Worm (Caenorhabditis elegans) whole organism, L1 larva: ENCODE data around the gene mip-1.

Source experiments
- aha-1 ChIP-seq: fragments of 150-350 bp; optimal IDR thresholded peaks from 2 replicates; lab custom pipeline; 2014; ENCODE audit warnings: missing biosample characterization, missing genetic modification characterization
- alr-1 ChIP-seq: fragments of 200-800 bp; sonication (Bioruptor generic); optimal IDR thresholded peaks from 2 replicates; lab custom pipeline; 2018; ENCODE audit warnings: borderline replicate concordance, mild to moderate bottlenecking, missing genetic modification characterization, missing compliant biosample characterization
- aly-2 ChIP-seq: fragments of 150-350 bp; optimal IDR thresholded peaks from 2 replicates; lab custom pipeline; 2014; ENCODE audit warnings: missing biosample characterization, missing genetic modification characterization
- ceh-90 ChIP-seq: sonication (generic microtip); optimal IDR thresholded peaks from 2 replicates; lab custom pipeline; 2016; ENCODE audit warnings: missing genetic modification characterization, missing compliant biosample characterization
- ces-1 ChIP-seq: fragments of 150-350 bp; optimal IDR thresholded peaks from 2 replicates; lab custom pipeline; 2014; ENCODE audit warnings: missing biosample characterization, missing genetic modification reagents, missing genetic modification characterization
- egl-27 ChIP-seq, 2 experiments: fragments of 150-350 bp in 1 of 2; sonication (generic microtip); optimal IDR thresholded peaks; 3 replicates each; lab custom pipeline; 2017 to 2018; ENCODE audit warnings: missing biosample characterization in 2 of 2, missing genetic modification characterization in 2 of 2, missing genetic modification reagents in 2 of 2
- jun-1 ChIP-seq: fragments of 150-350 bp; optimal IDR thresholded peaks from 2 replicates; lab custom pipeline; 2014; ENCODE audit warnings: missing biosample characterization, missing genetic modification reagents, missing genetic modification characterization
- nhr-237 ChIP-seq: fragments of 150-350 bp; optimal IDR thresholded peaks from 2 replicates; lab custom pipeline; 2014; ENCODE audit warnings: missing biosample characterization, missing genetic modification characterization
- pag-3 ChIP-seq: sonication (generic microtip); optimal IDR thresholded peaks from 2 replicates; lab custom pipeline; 2017; ENCODE audit warnings: missing genetic modification characterization, mild to moderate bottlenecking, missing compliant biosample characterization, antibody characterized with exemption, borderline replicate concordance; ENCODE audit not compliant: insufficient read depth
- pqm-1 ChIP-seq: sonication (generic microtip); optimal IDR thresholded peaks from 3 replicates; lab custom pipeline; 2017; ENCODE audit warnings: missing biosample characterization, missing genetic modification characterization
- snpc-4 ChIP-seq: fragments of 150-350 bp; optimal IDR thresholded peaks from 2 replicates; lab custom pipeline; 2014; ENCODE audit warnings: missing biosample characterization, missing genetic modification characterization
- sup-37 ChIP-seq: fragments of 200-800 bp; sonication (Bioruptor generic); optimal IDR thresholded peaks from 2 replicates; lab custom pipeline; 2018; ENCODE audit warnings: mild to moderate bottlenecking, missing genetic modification characterization, missing compliant biosample characterization
- ztf-4 ChIP-seq: fragments of 150-350 bp; optimal IDR thresholded peaks from 2 replicates; lab custom pipeline; 2014; ENCODE audit warnings: missing biosample characterization, missing genetic modification characterization

- no peak for TF ChIP-seq jun-1 (tag; lab: Kevin White, UChicago)
- TF ChIP-seq ztf-4 (tag; lab: Kevin White, UChicago): no peak
- no peak for TF ChIP-seq ces-1 (GFP tag; lab: Kevin White, UChicago)
- TF ChIP-seq nhr-237: no peak
- no peak for TF ChIP-seq ceh-90 (tag; lab: Kevin White, UChicago)
- no peak for TF ChIP-seq pqm-1 (tag; lab: Kevin White, UChicago)
- TF ChIP-seq snpc-4 (tag; lab: Kevin White, UChicago): no peak
- TF ChIP-seq sup-37: no peak
- TF ChIP-seq egl-27 (tag; optimal IDR thresholded peaks at IDR 0.05; lab: Kevin White, UChicago): no peak
- TF ChIP-seq alr-1 (tag; lab: Kevin White, UChicago): no peak
- TF ChIP-seq aha-1 (tag; lab: Kevin White, UChicago): no peak
- no peak for TF ChIP-seq pag-3 (tag; lab: Kevin White, UChicago)
- TF ChIP-seq aly-2 (tag; lab: Kevin White, UChicago): no peak
Observed at ce11 chrIII:4796536-4796935, 3.6 kb downstream of the mip-1 start, which contains the start of gene tag-325.
